Fruit fly (Drosophila melanogaster) whole organism, embryonic: Measurements from ENCODE around the gene Glut1.
A peak's percentile ranks its signal among the peaks of the same experiment; 100 is the strongest.

Experiments
- ATbp ChIP-seq: fragments of 200-800 bp; sonication (Bioruptor generic); optimal IDR thresholded peaks from 2 replicates; lab custom pipeline; 2017; ENCODE audit warnings: missing biosample characterization, mild to moderate bottlenecking, missing genetic modification characterization, missing genetic modification reagents
- CG10366 ChIP-seq: fragments of 200-800 bp; sonication (Bioruptor generic); IDR thresholded peaks from 2 replicates; pipeline ENCODE4 v1.3.6; 2022; ENCODE audit warnings: missing biosample characterization, missing genetic modification characterization
- CG10565 ChIP-seq: fragments of 200-800 bp; sonication (Bioruptor generic); optimal IDR thresholded peaks from 3 replicates; lab custom pipeline; 2016; ENCODE audit warnings: missing biosample characterization, mild to moderate bottlenecking, missing genetic modification characterization
- CG10654 ChIP-seq: fragments of 200-800 bp; sonication (Bioruptor generic); optimal IDR thresholded peaks from 2 replicates; lab custom pipeline; 2016; ENCODE audit warnings: missing biosample characterization, missing genetic modification characterization
- CG13287 ChIP-seq: fragments of 200-800 bp; sonication (Bioruptor generic); IDR thresholded peaks from 2 replicates; pipeline ENCODE4 v1.3.6; 2022; ENCODE audit warnings: missing biosample characterization, missing genetic modification characterization; ENCODE audit not compliant: partially characterized antibody
- CG14050 ChIP-seq: fragments of 200-800 bp; sonication (Bioruptor generic); IDR thresholded peaks from 3 replicates; pipeline ENCODE4 v1.3.6; 2022; ENCODE audit warnings: missing biosample characterization, missing genetic modification characterization
- CG14710 ChIP-seq: fragments of 200-800 bp; sonication (Bioruptor generic); optimal IDR thresholded peaks from 3 replicates; lab custom pipeline; 2019; ENCODE audit warnings: missing biosample characterization, mild to moderate bottlenecking, missing genetic modification characterization, moderate library complexity
- CG15011 ChIP-seq: fragments of 200-800 bp; sonication (Bioruptor generic); optimal IDR thresholded peaks from 3 replicates; lab custom pipeline; 2018; ENCODE audit warnings: missing biosample characterization, mild to moderate bottlenecking, missing genetic modification characterization
- CG1603 ChIP-seq: fragments of 200-800 bp; sonication (Bioruptor generic); optimal IDR thresholded peaks from 2 replicates; lab custom pipeline; 2019; ENCODE audit warnings: missing biosample characterization, mild to moderate bottlenecking, missing genetic modification characterization, moderate library complexity
- CG17802 ChIP-seq: fragments of 200-800 bp; sonication (Bioruptor generic); optimal IDR thresholded peaks from 2 replicates; lab custom pipeline; 2018; ENCODE audit warnings: missing biosample characterization, mild to moderate bottlenecking, missing genetic modification characterization, moderate library complexity
- CG2202 ChIP-seq: fragments of 200-800 bp; sonication (Bioruptor generic); optimal IDR thresholded peaks from 2 replicates; lab custom pipeline; 2018; ENCODE audit warnings: missing biosample characterization, mild to moderate bottlenecking, missing genetic modification characterization
- CG2889 ChIP-seq: fragments of 200-800 bp; sonication (Bioruptor generic); IDR thresholded peaks from 3 replicates; pipeline ENCODE4 v1.3.6; 2022; ENCODE audit warnings: missing biosample characterization, missing genetic modification characterization
- CG31224 ChIP-seq: fragments of 200-800 bp; sonication (Bioruptor generic); IDR thresholded peaks from 2 replicates; pipeline ENCODE4 v1.3.6; 2022; ENCODE audit warnings: missing biosample characterization, missing genetic modification characterization
- CG4328 ChIP-seq: fragments of 200-800 bp; sonication (Bioruptor generic); optimal IDR thresholded peaks from 3 replicates; lab custom pipeline; 2017; ENCODE audit warnings: missing biosample characterization, missing genetic modification reagents, missing genetic modification characterization
- CG4617 ChIP-seq: fragments of 200-800 bp; sonication (Bioruptor generic); optimal IDR thresholded peaks from 3 replicates; lab custom pipeline; 2016; ENCODE audit warnings: missing biosample characterization, missing genetic modification characterization, borderline replicate concordance
- CG4730 ChIP-seq: fragments of 200-800 bp; sonication (Bioruptor generic); IDR thresholded peaks from 2 replicates; pipeline ENCODE4 v1.3.6; 2022; ENCODE audit warnings: missing biosample characterization, missing genetic modification characterization
- CG6791 ChIP-seq: fragments of 200-800 bp; sonication (Bioruptor generic); IDR thresholded peaks from 3 replicates; pipeline ENCODE4 v1.3.6; 2022; ENCODE audit warnings: missing biosample characterization, missing genetic modification characterization; ENCODE audit not compliant: partially characterized antibody
- CG8478 ChIP-seq: fragments of >200 bp; optimal IDR thresholded peaks from 2 replicates; lab custom pipeline; 2018
- Gug ChIP-seq: fragments of 200-800 bp; sonication (Bioruptor generic); IDR thresholded peaks from 4 replicates; pipeline ENCODE4 v1.3.6; 2022; ENCODE audit warnings: missing biosample characterization, missing genetic modification characterization
- H15 ChIP-seq: fragments of 200-800 bp; sonication (Bioruptor generic); IDR thresholded peaks from 3 replicates; pipeline ENCODE4 v1.3.6; 2022; ENCODE audit warnings: missing biosample characterization, missing genetic modification characterization
- Hey ChIP-seq: fragments of 200-800 bp; sonication (Bioruptor generic); optimal IDR thresholded peaks from 3 replicates; lab custom pipeline; 2018; ENCODE audit warnings: missing biosample characterization, mild to moderate bottlenecking, missing genetic modification characterization
- Hr3 ChIP-seq: fragments of 200-800 bp; sonication (Bioruptor generic); optimal IDR thresholded peaks from 3 replicates; lab custom pipeline; 2016; ENCODE audit warnings: missing biosample characterization, missing genetic modification characterization
- Hr51 ChIP-seq, 2 experiments: fragments of 200-800 bp; sonication (Bioruptor generic); optimal IDR thresholded peaks; 2 replicates in 1 of 2; 3 replicates in 1 of 2; lab custom pipeline; 2016 to 2018; ENCODE audit warnings: missing biosample characterization in 2 of 2, missing genetic modification characterization in 2 of 2, mild to moderate bottlenecking in 1 of 2, moderate library complexity in 1 of 2
- Hsf ChIP-seq: fragments of 200-800 bp; sonication (Bioruptor generic); optimal IDR thresholded peaks from 3 replicates; lab custom pipeline; 2016; ENCODE audit warnings: missing biosample characterization, missing genetic modification characterization
- Sin3A ChIP-seq: fragments of >200 bp; optimal IDR thresholded peaks from 2 replicates; lab custom pipeline; 2018
- Trl ChIP-seq, 3 experiments: fragments of >200 bp in 2 of 3; fragments of 200-800 bp in 1 of 3; sonication (Bioruptor generic) in 1 of 3; optimal IDR thresholded peaks; 2 replicates in 1 of 3; 3 replicates in 2 of 3; lab custom pipeline; 2016 to 2017; ENCODE audit warnings: missing biosample characterization in 1 of 3, missing genetic modification characterization in 1 of 3
- Xbp1 ChIP-seq: fragments of 200-800 bp; sonication (Bioruptor generic); optimal IDR thresholded peaks from 3 replicates; lab custom pipeline; 2016; ENCODE audit warnings: missing biosample characterization, mild to moderate bottlenecking, missing genetic modification characterization
- bbx ChIP-seq: fragments of 200-800 bp; sonication (Bioruptor generic); IDR thresholded peaks from 2 replicates; pipeline ENCODE4 v1.3.6; 2022; ENCODE audit warnings: missing biosample characterization, missing genetic modification characterization; ENCODE audit not compliant: partially characterized antibody
- cad ChIP-seq: fragments of >200 bp; optimal IDR thresholded peaks from 2 replicates; lab custom pipeline; 2017; ENCODE audit warnings: missing biosample characterization, missing genetic modification characterization
- emc ChIP-seq: fragments of 200-800 bp; sonication (Bioruptor generic); optimal IDR thresholded peaks from 2 replicates; lab custom pipeline; 2016; ENCODE audit warnings: missing biosample characterization, missing genetic modification characterization
- ftz-f1 ChIP-seq: fragments of 200-800 bp; sonication (Bioruptor generic); optimal IDR thresholded peaks from 2 replicates; lab custom pipeline; 2016; ENCODE audit warnings: missing biosample characterization, missing genetic modification characterization
- gsb-n ChIP-seq: fragments of 200-800 bp; sonication (Bioruptor generic); optimal IDR thresholded peaks from 3 replicates; lab custom pipeline; 2018; ENCODE audit warnings: missing biosample characterization, mild to moderate bottlenecking, missing genetic modification characterization
- hb ChIP-seq: fragments of 200-800 bp; sonication (Bioruptor generic); IDR thresholded peaks from 3 replicates; pipeline ENCODE4 v1.3.6; 2022; ENCODE audit warnings: missing biosample characterization, missing genetic modification characterization; ENCODE audit not compliant: partially characterized antibody
- hth ChIP-seq: fragments of >200 bp; optimal IDR thresholded peaks from 2 replicates; lab custom pipeline; 2017; ENCODE audit warnings: inconsistent platforms
- kni ChIP-seq: fragments of 200-800 bp; sonication (Bioruptor generic); optimal IDR thresholded peaks from 3 replicates; lab custom pipeline; 2017; ENCODE audit warnings: mild to moderate bottlenecking, missing biosample characterization, missing genetic modification reagents, missing genetic modification characterization
- mld ChIP-seq: fragments of 200-800 bp; sonication (Bioruptor generic); IDR thresholded peaks from 3 replicates; pipeline ENCODE4 v1.3.6; 2022; ENCODE audit warnings: missing biosample characterization, missing genetic modification characterization; ENCODE audit not compliant: partially characterized antibody
- nerfin-1 ChIP-seq: fragments of 200-800 bp; sonication (Bioruptor generic); optimal IDR thresholded peaks from 3 replicates; lab custom pipeline; 2019; ENCODE audit warnings: missing biosample characterization, mild to moderate bottlenecking, missing genetic modification characterization, moderate library complexity
- p53 ChIP-seq: fragments of 200-800 bp; sonication (Bioruptor generic); optimal IDR thresholded peaks from 2 replicates; lab custom pipeline; 2016; ENCODE audit warnings: missing biosample characterization, missing genetic modification characterization
- pros ChIP-seq: fragments of 200-800 bp; sonication (Bioruptor generic); optimal IDR thresholded peaks from 3 replicates; lab custom pipeline; 2019; ENCODE audit warnings: missing biosample characterization, mild to moderate bottlenecking, missing genetic modification characterization, moderate library complexity
- scrt ChIP-seq: fragments of 200-800 bp; sonication (Bioruptor generic); optimal IDR thresholded peaks from 2 replicates; lab custom pipeline; 2018; ENCODE audit warnings: missing biosample characterization, mild to moderate bottlenecking, missing genetic modification characterization, moderate library complexity
- sd ChIP-seq: fragments of 200-800 bp; sonication (Bioruptor generic); optimal IDR thresholded peaks from 3 replicates; lab custom pipeline; 2018; ENCODE audit warnings: missing biosample characterization, mild to moderate bottlenecking, missing genetic modification characterization, moderate library complexity
- sens ChIP-seq: fragments of 200-800 bp; sonication (Bioruptor generic); peaks from one replicate; lab custom pipeline; 2016; ENCODE audit warnings: missing biosample characterization, missing genetic modification characterization
- unc-4 ChIP-seq: fragments of 200-800 bp; sonication (Bioruptor generic); IDR thresholded peaks from 2 replicates; pipeline ENCODE4 v1.3.6; 2022; ENCODE audit warnings: missing biosample characterization, missing genetic modification characterization; ENCODE audit not compliant: partially characterized antibody
- vvl ChIP-seq: fragments of 200-800 bp; sonication (Bioruptor generic); IDR thresholded peaks from 2 replicates; pipeline ENCODE4 v1.3.6; 2022; ENCODE audit warnings: missing biosample characterization, missing genetic modification characterization
- z ChIP-seq: fragments of 200-800 bp; sonication (Bioruptor generic); IDR thresholded peaks from 3 replicates; pipeline ENCODE4 v1.3.6; 2022; ENCODE audit warnings: missing biosample characterization, missing genetic modification characterization

Gene Glut1

dm6 chr3L:895314-895980 is 18.4 kb upstream of the Glut1 start, which contains the start of gene CG34056 (continued):
- TF ChIP-seq z (GFP tag; lab: Robert Waterston, UW), result peak; percentile 69; the same call in 2 of the 3 replicates
- TF ChIP-seq CG10366 (GFP tag; lab: Robert Waterston, UW), result peak; percentile 94
- TF ChIP-seq Sin3A, result no peak
- TF ChIP-seq unc-4, result 0 out of 2 replicates have a peak, but pooled peaks have one; percentile 31
- peak; percentile 90 for TF ChIP-seq Xbp1 (GFP tag; lab: Kevin White, UChicago)
- TF ChIP-seq Hr51 (GFP tag; optimal IDR thresholded peaks at IDR 0.05; lab: Kevin White, UChicago), result peak; percentile 47 to 92
- peak; percentile 84 for TF ChIP-seq Gug (GFP tag; lab: Robert Waterston, UW)
- TF ChIP-seq cad (GFP tag; lab: Kevin White, UChicago), result no peak
- peak; percentile 93 for TF ChIP-seq CG14050
- TF ChIP-seq emc (GFP tag; lab: Kevin White, UChicago), result peak; percentile 66
- peak; percentile 79 for TF ChIP-seq Hsf (GFP tag; lab: Kevin White, UChicago)

DNA sequence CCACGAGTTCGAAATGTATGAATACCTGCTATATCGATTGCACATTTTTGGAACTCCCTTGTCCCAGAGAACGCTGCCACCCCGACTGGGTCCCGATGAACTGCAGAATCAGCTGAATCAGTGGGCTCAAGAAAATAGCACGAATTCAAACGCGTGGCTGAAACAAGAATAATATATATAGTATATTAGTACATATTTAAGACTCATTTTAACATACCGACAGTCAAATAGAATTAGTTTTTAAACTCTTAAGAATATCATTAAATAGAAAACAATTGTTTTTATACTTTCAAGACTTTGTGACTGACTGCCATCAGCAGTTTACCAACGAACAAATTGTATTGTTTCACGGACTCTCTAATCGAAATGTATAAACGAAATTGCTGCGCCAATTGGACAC is 16.8 kb upstream of the Glut1 start, which contains the start of gene CG34057:
Gene CG34057 (plus strand): TSS at position 301 of the 400 bp plus-strand sequence.
- TF ChIP-seq CG10654 (no peak), CG14710 (tag; lab: Kevin White, UChicago) (no peak), ATbp (GFP tag; lab: Kevin White, UChicago) (no peak), Hr3 (GFP tag; lab: Kevin White, UChicago) (no peak), H15 (GFP tag; lab: Robert Waterston, UW) (no peak), vvl (GFP tag; lab: Robert Waterston, UW) (no peak), CG2202 (tag; lab: Kevin White, UChicago) (no peak), CG10565 (no peak)

- peak; percentile 68 for TF ChIP-seq Hey (tag; lab: Kevin White, UChicago)
- peak; percentile 36; the same call in 1 of the 2 replicates for TF ChIP-seq bbx
- peak; percentile 14 for TF ChIP-seq gsb-n (tag; lab: Kevin White, UChicago)
- peak; percentile 57; the same call in 1 of the 3 replicates for TF ChIP-seq mld
- TF ChIP-seq kni (GFP tag; lab: Kevin White, UChicago), result peak; percentile 33
- no peak for TF ChIP-seq CG4617 (GFP tag; lab: Kevin White, UChicago)
- TF ChIP-seq CG17802 (tag; lab: Kevin White, UChicago), result no peak
- TF ChIP-seq sd, result peak; percentile 42
- TF ChIP-seq sens (GFP tag; lab: Kevin White, UChicago), result peak; percentile 44
- TF ChIP-seq CG6791 (GFP tag; lab: Robert Waterston, UW), result peak; percentile 46; the same call in 1 of the 3 replicates
- TF ChIP-seq CG8478 (lab: Kevin White, UChicago), result no peak
- peak; percentile 61 for TF ChIP-seq pros
- TF ChIP-seq CG2889 (GFP tag; lab: Robert Waterston, UW), result no peak
- TF ChIP-seq nerfin-1 (tag; lab: Kevin White, UChicago), result peak; percentile 100
- TF ChIP-seq, all 482 proteins: peak for 10
These were observed 14.6 kb upstream of the Glut1 start for dm6 chr3L:899304-899703.

DNA sequence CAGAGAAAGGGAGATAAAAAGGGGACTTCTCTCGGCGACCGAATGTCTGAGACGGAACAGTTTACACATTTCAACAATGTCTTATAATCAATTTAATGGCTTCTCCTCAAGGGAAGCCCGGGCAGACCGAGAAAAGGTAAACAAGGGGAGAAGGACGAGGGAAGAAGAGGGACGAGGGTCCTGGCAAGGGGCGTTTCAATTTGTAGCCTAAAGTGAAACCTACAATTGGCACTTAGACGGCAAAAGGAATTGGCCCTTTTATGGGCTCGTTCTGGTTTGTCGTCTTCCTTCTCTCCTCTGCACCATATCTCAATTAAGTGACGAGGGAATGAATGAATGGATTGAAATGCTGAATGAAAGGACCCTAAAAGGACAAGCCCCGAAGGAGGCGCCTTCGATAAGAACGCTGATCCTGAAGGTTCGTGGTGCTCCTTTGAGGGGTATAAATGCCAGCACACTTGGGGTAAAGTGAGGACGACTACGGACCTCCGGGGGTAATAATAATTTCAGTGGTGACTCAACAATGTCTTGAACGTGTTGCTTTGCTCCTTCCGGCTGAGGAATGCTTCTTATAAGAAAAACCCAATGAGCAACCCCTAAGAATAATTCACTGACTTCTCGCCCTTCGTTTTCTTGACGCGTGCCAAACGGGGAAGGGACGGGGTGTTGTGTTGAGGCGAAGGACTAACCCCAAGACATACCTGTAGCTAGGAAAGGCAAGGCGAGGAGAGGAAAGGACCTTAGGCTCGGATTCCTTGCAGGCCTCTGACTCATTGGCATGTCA is 13.2 kb upstream of the Glut1 start:
- TF ChIP-seq hth (lab: Kevin White, UChicago) (no peak), CG1603 (tag; lab: Kevin White, UChicago) (no peak), CG13287 (no peak), sd (peak; percentile 22), CG4730 (no peak), CG15011 (GFP tag; lab: Kevin White, UChicago) (no peak), hb (GFP tag; lab: Robert Waterston, UW) (no peak), CG31224 (GFP tag; lab: Robert Waterston, UW) (no peak), CG4328 (GFP tag; lab: Kevin White, UChicago) (no peak), ftz-f1 (GFP tag; lab: Kevin White, UChicago) (no peak), scrt (GFP tag; lab: Kevin White, UChicago) (peak; percentile 91), Trl (optimal IDR thresholded peaks at IDR 0.05; lab: Kevin White, UChicago) (no peak), Trl (GFP tag; optimal IDR thresholded peaks at IDR 0.05; lab: Kevin White, UChicago) (no peak), p53 (GFP tag; lab: Kevin White, UChicago) (no peak)
